Fruit fly (Drosophila melanogaster) Kc167 (cell line): ENCODE measurements around the gene CG7966.

ENCODE experiments used
- Myc ChIP-seq: fragments of >200 bp; optimal IDR thresholded peaks from 2 replicates; lab custom pipeline; 2017; ENCODE audit warnings: missing external identifiers
- Sin3A ChIP-seq: fragments of >200 bp; optimal IDR thresholded peaks from 2 replicates; lab custom pipeline; 2018; ENCODE audit warnings: missing external identifiers
- h ChIP-seq: fragments of >200 bp; optimal IDR thresholded peaks from 3 replicates; lab custom pipeline; 2018; ENCODE audit warnings: missing external identifiers
- insv ChIP-seq: fragments of >200 bp; optimal IDR thresholded peaks from 3 replicates; lab custom pipeline; 2018; ENCODE audit warnings: missing external identifiers
- psq ChIP-seq: fragments of >200 bp; optimal IDR thresholded peaks from 2 replicates; lab custom pipeline; 2017; ENCODE audit warnings: missing external identifiers
- ttk ChIP-seq: sonication (Bioruptor generic); optimal IDR thresholded peaks from 2 replicates; lab custom pipeline; 2017; ENCODE audit warnings: missing external identifiers

CG7966 gene

DNA sequence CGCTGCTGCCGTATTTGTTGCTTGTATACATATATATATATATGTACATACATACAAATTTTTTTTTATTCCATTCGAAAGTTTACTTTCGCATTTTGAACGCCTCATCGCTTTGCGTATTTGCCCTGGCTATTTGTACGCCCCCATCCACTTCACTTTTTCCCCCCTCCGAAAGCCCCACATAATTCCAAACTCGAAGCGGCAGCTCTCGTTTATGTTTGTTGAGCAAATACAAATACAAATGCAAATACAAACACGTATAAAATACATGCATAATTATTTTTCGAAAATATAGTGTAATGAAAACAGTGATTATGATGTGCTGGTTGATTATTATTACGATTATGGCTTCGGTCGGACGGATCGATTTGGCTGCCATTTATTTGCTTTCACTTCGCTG lies 16.8 kb upstream of the CG7966 start:
- TF ChIP-seq Sin3A (lab: Kevin White, UChicago) (no peak), psq (lab: Kevin White, UChicago) (no peak), h (lab: Kevin White, UChicago) (no peak), ttk (lab: Kevin White, UChicago) (no peak), insv (lab: Kevin White, UChicago) (no peak), Myc (no peak)

- TF ChIP-seq ttk (lab: Kevin White, UChicago) (no peak), h (lab: Kevin White, UChicago) (no peak), Myc (no peak), psq (lab: Kevin White, UChicago) (no peak), Sin3A (lab: Kevin White, UChicago) (no peak), insv (lab: Kevin White, UChicago) (no peak)
These were observed 14.0 kb upstream of the CG7966 start for dm6 chr3R:13065180-13065757.

DNA sequence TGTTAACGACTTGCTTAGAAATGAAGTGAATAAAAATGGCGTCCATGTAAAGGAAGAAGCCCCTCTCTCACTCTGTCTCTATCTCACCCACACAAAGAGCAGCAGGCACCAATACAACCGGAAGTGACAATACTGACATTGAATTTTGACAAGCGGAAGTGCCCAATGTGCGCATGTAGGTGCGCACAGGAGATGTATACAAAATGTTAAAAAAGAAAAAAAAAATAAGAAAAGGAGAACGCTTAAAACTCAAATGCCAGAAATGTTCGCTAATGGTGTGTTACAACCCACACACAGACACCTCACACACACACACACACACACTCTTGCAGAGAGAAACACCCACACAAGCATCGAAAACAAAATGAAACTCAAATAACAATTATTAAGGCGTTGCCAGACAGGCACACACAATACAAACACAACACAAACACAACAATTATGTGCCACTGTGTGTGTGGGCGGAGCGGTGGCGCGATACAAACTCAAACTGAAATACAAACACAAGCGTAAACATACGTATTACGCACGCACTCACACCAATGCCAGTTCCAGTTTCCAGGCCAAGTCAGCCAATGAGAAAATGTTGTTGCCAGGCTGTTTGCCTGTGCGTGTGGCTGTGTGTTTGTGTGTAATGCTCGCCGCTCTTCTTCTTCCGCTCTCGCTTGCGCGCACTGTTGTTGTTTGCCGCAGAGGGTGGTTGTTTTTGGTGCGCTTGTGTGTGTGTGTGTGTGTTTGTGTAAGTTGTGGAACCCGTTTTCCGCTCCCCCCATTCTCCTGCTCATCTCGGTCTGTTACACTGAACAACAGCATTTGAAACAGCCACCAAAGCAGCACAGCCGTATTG lies 12.7 kb upstream of the CG7966 start:
- TF ChIP-seq psq (lab: Kevin White, UChicago): no peak
- TF ChIP-seq h (lab: Kevin White, UChicago): no peak
- TF ChIP-seq ttk (lab: Kevin White, UChicago): no peak
- TF ChIP-seq Sin3A (lab: Kevin White, UChicago): no peak
- TF ChIP-seq insv (lab: Kevin White, UChicago): no peak
- no peak for TF ChIP-seq Myc

dm6 chr3R:13057121-13057805 lies 6.0 kb upstream of the CG7966 start, which contains the start of gene sim:
TSS of gene sim (plus strand) at chr3R:13057755.
- TF ChIP-seq ttk (lab: Kevin White, UChicago) (no peak), Myc (no peak), psq (lab: Kevin White, UChicago) (no peak), h (lab: Kevin White, UChicago) (no peak), Sin3A (lab: Kevin White, UChicago) (no peak)

DNA sequence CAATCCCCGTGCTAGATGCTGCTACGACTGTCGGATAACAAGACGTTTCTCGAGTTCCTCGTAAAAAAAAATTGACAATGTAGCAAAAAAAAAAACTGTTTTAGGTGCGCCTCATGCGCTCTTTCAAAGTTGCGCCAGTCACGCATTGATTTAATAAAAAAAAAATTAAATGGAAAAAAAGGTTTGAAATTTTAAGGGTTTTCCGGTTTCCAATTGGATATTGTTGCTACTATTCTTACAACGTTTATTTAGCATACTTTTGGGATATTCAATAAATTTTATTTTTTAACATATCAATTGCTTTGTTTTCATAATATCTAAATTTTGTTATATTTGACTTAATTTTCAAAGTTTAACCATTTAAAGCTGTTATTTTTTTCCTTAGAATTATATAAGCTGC lies 5.3 kb upstream of the CG7966 start:
- TF ChIP-seq insv (lab: Kevin White, UChicago) (no peak), psq (lab: Kevin White, UChicago) (no peak), Sin3A (lab: Kevin White, UChicago) (no peak), h (lab: Kevin White, UChicago) (no peak), ttk (lab: Kevin White, UChicago) (no peak), Myc (no peak)

DNA sequence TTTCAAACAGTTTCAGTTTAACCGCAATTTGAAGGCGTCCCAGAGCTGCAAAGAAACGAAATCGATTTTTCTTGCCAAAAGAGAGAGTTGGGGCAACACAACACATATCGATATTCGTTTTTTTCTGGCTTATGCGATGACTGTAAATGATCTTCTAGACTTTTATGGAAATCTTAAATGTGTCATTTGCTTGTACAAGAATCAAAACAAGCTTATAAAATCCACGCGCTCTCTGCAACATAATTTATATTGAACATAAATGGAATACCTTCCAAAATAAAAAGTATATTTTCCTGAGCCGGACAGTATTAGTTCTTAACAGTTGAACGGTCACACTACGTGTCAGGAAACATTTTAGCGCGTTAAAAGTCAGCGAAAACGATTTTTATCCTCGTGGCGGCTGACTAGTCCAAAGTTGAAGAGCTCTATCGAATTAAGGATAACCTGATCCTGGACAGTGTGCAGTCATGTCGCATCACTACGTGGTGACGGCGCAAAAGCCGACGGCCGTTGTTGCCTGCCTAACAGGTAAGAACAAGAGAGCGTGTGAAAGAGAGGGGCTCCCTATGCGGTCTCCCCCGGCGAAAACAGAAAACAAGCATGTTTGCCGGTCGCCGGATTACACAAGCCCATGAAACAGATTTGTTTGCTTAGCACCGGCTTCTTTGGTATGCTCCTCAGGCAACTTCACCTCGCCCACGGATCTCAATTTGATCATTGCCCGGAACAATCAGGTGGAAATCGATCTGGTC lies 865 bp upstream of the CG7966 start, which contains the start of gene pic:
Gene pic, plus strand, starts transcription at position 304 of the 752 bp plus-strand sequence.
- TF ChIP-seq psq (lab: Kevin White, UChicago) (no peak), h (lab: Kevin White, UChicago) (no peak), ttk (lab: Kevin White, UChicago) (no peak), Sin3A (lab: Kevin White, UChicago) (no peak)

dm6 chr3R:13047431-13047830 lies 3.8 kb downstream of the CG7966 start, which contains the start of gene CG31157:
TSS of gene CG31157 (plus strand) at chr3R:13047731.
- no peak for TF ChIP-seq ttk (lab: Kevin White, UChicago)
- no peak for TF ChIP-seq psq (lab: Kevin White, UChicago)
- TF ChIP-seq Myc: no peak
- no peak for TF ChIP-seq Sin3A (lab: Kevin White, UChicago)
- TF ChIP-seq h (lab: Kevin White, UChicago): no peak
- TF ChIP-seq insv (lab: Kevin White, UChicago): no peak

dm6 chr3R:13044459-13044858 lies 6.8 kb downstream of the CG7966 start, which contains the start of gene Hsc70-2:
TSS of gene Hsc70-2 (plus strand) at chr3R:13044759.
- TF ChIP-seq ttk (lab: Kevin White, UChicago): no peak
- no peak for TF ChIP-seq insv (lab: Kevin White, UChicago)
- no peak for TF ChIP-seq Myc
- no peak for TF ChIP-seq Sin3A (lab: Kevin White, UChicago)
- no peak for TF ChIP-seq psq (lab: Kevin White, UChicago)
- TF ChIP-seq h (lab: Kevin White, UChicago): no peak

DNA sequence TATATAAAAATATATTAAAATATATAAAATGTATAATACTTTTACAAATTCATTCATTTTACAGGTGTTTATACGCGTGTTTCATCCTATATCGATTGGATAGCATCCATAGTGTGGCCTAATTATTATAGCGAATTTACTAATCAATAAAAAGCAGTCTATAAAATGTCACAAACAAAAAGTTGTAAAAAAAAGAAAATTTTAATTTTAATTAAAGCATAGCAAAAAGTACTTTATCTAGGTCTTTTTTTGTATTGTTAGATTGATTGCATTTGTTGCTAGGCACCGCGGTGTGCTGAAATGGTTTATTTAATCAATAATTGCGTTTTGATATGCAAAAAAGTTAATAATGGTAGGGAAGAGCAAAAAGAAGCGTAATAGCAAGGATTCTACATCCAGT lies 7.4 kb downstream of the CG7966 start, which contains the start of gene CG45122:
Gene CG45122, plus strand, starts transcription at position 301 of the 400 bp plus-strand sequence.
- TF ChIP-seq Sin3A (lab: Kevin White, UChicago) (no peak), h (lab: Kevin White, UChicago) (no peak), insv (lab: Kevin White, UChicago) (no peak), ttk (lab: Kevin White, UChicago) (no peak), psq (lab: Kevin White, UChicago) (no peak), Myc (no peak)

DNA sequence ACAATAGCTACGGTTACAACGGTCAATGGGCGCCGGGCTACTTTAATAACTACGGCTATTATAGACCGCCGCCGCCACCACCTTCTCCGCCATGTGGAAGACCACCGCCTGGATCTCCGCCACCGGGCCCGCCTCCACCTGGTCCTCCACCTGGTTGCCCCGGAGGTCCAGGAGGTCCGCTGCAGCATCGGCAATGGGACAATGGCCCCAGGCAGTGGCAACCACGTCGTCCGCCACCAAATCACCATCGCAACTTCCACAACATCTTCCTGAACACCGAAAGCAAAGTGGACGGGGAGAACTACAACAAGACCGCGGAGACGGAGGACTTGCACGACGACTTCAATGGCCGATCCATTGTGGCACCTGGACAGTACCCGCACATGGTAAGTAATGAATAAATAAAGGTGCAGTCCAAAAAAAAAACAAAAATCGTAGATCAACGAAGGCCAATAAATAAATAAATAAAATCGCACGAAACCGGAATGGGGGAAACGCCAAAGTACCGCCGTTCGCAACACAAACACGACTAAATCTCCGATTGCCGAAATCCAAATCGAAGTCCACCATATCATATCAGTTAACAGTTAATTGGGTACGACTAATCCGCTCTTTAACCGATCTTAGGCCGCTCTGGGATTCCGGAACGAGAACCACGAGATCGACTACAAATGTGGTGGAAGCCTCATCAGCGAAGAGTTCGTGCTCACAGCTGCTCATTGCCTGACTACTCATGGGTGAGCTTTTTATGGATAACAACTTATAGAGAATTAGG lies 8.8 kb downstream of the CG7966 start, which contains the start of gene snk:
Gene snk, minus strand, starts transcription at position 513 of the 775 bp plus-strand sequence.
- TF ChIP-seq h (lab: Kevin White, UChicago): no peak
- TF ChIP-seq Sin3A (lab: Kevin White, UChicago): no peak
- TF ChIP-seq Myc: no peak
- TF ChIP-seq ttk (lab: Kevin White, UChicago): no peak
- TF ChIP-seq psq (lab: Kevin White, UChicago): no peak
- no peak for TF ChIP-seq insv (lab: Kevin White, UChicago)
